Fruit fly (Drosophila melanogaster): Measurements from ENCODE around the gene Polr2A.

Polr2A gene

DNA sequence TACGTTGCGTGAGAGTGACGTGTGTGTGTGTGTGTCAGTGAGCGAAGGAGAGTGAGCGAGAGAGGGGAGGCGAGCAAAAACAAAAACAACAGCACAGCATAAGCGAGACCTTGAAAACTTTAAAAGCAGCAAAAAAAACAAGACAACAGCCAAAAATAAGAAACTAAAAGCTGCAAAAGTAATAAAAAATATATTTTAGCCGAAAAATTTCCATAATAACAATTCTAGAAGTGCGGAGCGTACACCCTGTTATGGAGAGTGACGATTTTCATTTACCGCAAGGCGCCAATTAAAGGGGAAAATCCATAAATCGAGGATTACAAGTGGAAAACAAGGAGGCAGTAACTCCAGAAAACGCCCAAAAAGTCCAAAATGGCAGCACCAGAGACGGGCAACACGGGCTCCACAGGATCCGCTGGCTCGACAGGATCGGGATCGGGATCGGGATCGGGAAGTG is 46.4 kb upstream of the Polr2A start:
- no peak for TF ChIP-seq Dif (GFP tag; optimal IDR thresholded peaks at IDR 0.05; ENCODE audit: partially characterized antibody)
- no peak for TF ChIP-seq Hr83 (GFP tag; optimal IDR thresholded peaks at IDR 0.05; ENCODE audit: poor library complexity, severe bottlenecking)
- no peak for TF ChIP-seq OdsH (GFP tag; optimal IDR thresholded peaks at IDR 0.05)
- no peak for TF ChIP-seq dsf (GFP tag; optimal IDR thresholded peaks at IDR 0.05; ENCODE audit: borderline replicate concordance)
- no peak for TF ChIP-seq N (GFP tag; optimal IDR thresholded peaks at IDR 0.05)
- TF ChIP-seq sv (GFP tag; optimal IDR thresholded peaks at IDR 0.05), result no peak
- no peak for TF ChIP-seq GATAd (GFP tag; optimal IDR thresholded peaks at IDR 0.05)
- TF ChIP-seq lola (GFP tag; optimal IDR thresholded peaks at IDR 0.05), result no peak
- no peak for TF ChIP-seq jim (GFP tag; optimal IDR thresholded peaks at IDR 0.05)
- TF ChIP-seq fru (GFP tag; optimal IDR thresholded peaks at IDR 0.05), result no peak
- no peak for TF ChIP-seq psq (GFP tag; optimal IDR thresholded peaks at IDR 0.05)
- TF ChIP-seq CrebA (GFP tag; optimal IDR thresholded peaks at IDR 0.05; ENCODE audit: borderline replicate concordance), result no peak
- TF ChIP-seq Hnf4 (GFP tag; optimal IDR thresholded peaks at IDR 0.05), result no peak
- no peak for TF ChIP-seq Dfd (GFP tag; optimal IDR thresholded peaks at IDR 0.05)
- TF ChIP-seq CG9705 (GFP tag; optimal IDR thresholded peaks at IDR 0.05), result no peak
- no peak for TF ChIP-seq HLH106 (tag; optimal IDR thresholded peaks at IDR 0.05)
- TF ChIP-seq br (GFP tag; optimal IDR thresholded peaks at IDR 0.05), result no peak
- no peak for TF ChIP-seq Myc (optimal IDR thresholded peaks at IDR 0.05)
- no peak for TF ChIP-seq tai (GFP tag; optimal IDR thresholded peaks at IDR 0.05)
- no peak for TF ChIP-seq Sp1 (GFP tag; optimal IDR thresholded peaks at IDR 0.05)

DNA sequence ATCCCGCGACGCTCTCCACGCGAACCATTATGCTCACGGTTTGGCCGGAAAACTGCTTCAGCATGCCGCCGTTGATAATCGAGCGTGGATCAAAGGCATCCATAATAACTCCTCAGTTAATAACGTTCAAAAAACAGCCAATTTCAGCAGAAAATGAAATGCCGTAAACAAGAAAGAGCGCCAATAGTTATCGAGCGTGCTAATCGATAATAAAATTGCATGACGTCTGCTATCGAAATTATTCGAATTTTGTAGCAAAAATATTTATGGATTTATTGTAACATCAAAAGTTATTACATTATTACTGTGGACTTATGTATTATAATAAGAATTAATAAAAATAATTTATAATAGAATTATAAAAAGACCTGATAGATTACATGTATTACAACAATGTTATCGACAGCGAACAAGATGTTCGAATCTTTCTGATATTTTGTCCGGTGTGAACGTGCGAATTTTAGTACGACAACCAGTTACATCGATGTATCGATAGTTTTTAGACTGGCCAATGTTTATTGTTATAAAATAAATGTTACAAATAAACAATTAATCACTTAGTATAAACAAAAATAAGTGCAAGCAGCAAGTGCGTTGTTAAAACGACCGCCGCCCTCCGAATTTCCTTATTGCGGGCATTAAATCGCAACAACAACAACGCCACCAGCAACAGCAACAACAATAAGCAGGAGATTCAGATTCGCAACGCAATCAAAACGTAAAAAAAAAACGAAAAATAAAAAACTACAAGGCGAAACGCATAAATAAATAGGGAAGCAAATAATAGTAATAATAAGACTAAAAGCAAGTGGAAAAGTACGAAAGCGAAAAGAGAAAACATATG is 45.7 kb upstream of the Polr2A start, which contains the start of the genes RPA3 and Met:
Gene RPA3 (minus strand): TSS at position 189 of the 844 bp plus-strand sequence.
Gene Met (plus strand): TSS at position 473 of the 844 bp plus-strand sequence.
- TF ChIP-seq OdsH (GFP tag; optimal IDR thresholded peaks at IDR 0.05) (no peak), rgr (GFP tag; optimal IDR thresholded peaks at IDR 0.05) (no peak), Vsx2 (GFP tag; optimal IDR thresholded peaks at IDR 0.05; ENCODE audit: partially characterized antibody) (no peak), Myc (optimal IDR thresholded peaks at IDR 0.05) (no peak), woc (GFP tag; optimal IDR thresholded peaks at IDR 0.05) (no peak), dl (GFP tag; optimal IDR thresholded peaks at IDR 0.05; ENCODE audit: insufficient read depth in 1 of 2, partially characterized antibody in 2 of 2) (no peak), fru (GFP tag; optimal IDR thresholded peaks at IDR 0.05) (no peak), CrebA (GFP tag; optimal IDR thresholded peaks at IDR 0.05; ENCODE audit: borderline replicate concordance) (no peak), br (GFP tag; optimal IDR thresholded peaks at IDR 0.05) (no peak), h (GFP tag; optimal IDR thresholded peaks at IDR 0.05) (no peak)

DNA sequence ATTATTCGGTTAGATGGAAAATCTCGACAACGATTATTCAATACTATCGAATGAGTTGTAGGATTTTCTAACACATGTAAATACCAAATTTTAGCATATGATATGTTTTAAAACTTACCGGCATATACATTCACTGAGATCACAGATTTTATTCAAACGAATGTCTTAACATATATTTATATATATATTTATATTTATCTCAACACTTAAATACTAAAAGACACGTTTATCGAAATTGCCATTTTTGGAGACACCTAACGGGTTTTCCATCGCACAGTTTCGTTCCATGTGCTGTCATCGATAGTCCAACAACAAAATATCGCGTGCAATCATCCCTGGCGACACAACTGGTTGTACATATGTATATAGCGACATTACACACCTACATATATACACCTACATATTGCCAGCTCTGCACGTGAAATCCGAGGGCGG is 41.5 kb upstream of the Polr2A start, which contains the start of the genes CG2247 and CG1703:
Gene CG2247 (minus strand): TSS at position 8 of the 435 bp plus-strand sequence.
Gene CG1703 (plus strand): TSS at position 283 of the 435 bp plus-strand sequence.
- no peak for TF ChIP-seq CG32264 (GFP tag; optimal IDR thresholded peaks at IDR 0.05)
- peak; percentile 25 for TF ChIP-seq Myc (optimal IDR thresholded peaks at IDR 0.05)

DNA sequence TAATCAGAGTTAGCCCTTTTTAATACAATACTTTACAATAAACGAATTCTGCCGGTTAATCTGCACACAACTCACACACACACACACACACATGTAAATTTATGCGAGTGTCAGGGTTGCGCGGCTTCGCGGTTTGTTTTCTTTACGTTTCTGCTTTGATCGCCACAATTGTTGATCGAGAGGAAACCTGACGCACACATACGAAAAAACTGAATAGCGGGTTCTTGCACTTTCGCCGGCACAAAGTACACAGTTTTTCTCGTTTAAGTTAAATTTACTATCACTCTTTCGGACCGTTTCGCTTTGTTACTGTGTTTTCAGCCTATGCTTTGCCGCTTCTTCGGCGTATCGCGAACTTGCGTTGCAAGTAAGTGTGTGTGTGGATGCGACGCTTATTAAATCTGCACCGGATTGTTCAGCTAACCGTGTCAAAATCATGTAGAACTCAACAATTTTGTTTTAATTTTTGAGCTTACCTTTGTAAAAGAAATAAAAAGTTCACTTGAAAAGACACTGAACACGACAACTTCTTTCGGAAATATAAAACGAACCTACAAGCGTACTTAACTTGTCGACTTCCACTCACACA is 41.0 kb upstream of the Polr2A start:
- peak; percentile 62 for TF ChIP-seq psq (GFP tag; optimal IDR thresholded peaks at IDR 0.05)
- TF ChIP-seq usp (GFP tag; optimal IDR thresholded peaks at IDR 0.05), result no peak
- TF ChIP-seq sage (GFP tag; optimal IDR thresholded peaks at IDR 0.05), result no peak
- no peak for TF ChIP-seq pan (optimal IDR thresholded peaks at IDR 0.05)
- no peak for TF ChIP-seq OdsH (GFP tag; optimal IDR thresholded peaks at IDR 0.05)
- no peak for TF ChIP-seq CG32264 (GFP tag; optimal IDR thresholded peaks at IDR 0.05)
- TF ChIP-seq woc (GFP tag; optimal IDR thresholded peaks at IDR 0.05), result no peak

DNA sequence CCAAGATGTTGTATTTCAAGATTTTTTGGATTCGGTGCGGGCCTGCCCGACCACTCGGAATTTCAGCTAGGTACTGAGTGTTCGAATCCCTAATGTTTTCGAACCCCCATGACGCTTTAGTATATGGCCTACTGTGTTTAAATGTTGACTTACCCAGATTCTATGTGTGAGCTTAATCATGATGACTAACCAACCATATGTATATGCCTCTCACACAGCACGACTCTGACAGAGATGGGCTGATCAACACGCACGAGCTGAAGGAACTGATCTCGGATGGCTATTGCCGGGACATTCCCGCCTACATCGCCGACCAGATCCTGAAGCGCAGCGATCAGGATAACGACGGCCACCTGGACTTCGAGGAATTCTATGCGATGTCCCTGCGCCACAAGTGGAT is 34.0 kb upstream of the Polr2A start, which contains the start of gene CG2533:
Gene CG2533 (minus strand): TSS at position 101 of the 400 bp plus-strand sequence.
- no peak for TF ChIP-seq OdsH (GFP tag; optimal IDR thresholded peaks at IDR 0.05)
- no peak for TF ChIP-seq woc (GFP tag; optimal IDR thresholded peaks at IDR 0.05)
- TF ChIP-seq Rel (GFP tag; optimal IDR thresholded peaks at IDR 0.05), result no peak
- no peak for TF ChIP-seq Rel (tag; optimal IDR thresholded peaks at IDR 0.05)
- TF ChIP-seq Jra (GFP tag; optimal IDR thresholded peaks at IDR 0.05), result no peak
- TF ChIP-seq N (GFP tag; optimal IDR thresholded peaks at IDR 0.05), result no peak
- TF ChIP-seq Mio (GFP tag; optimal IDR thresholded peaks at IDR 0.05), result no peak
- TF ChIP-seq CG32264 (GFP tag; optimal IDR thresholded peaks at IDR 0.05), result no peak
- no peak for TF ChIP-seq Sp1 (GFP tag; optimal IDR thresholded peaks at IDR 0.05)
- TF ChIP-seq CrebA (GFP tag; optimal IDR thresholded peaks at IDR 0.05; ENCODE audit: borderline replicate concordance), result no peak
- no peak for TF ChIP-seq usp (GFP tag; optimal IDR thresholded peaks at IDR 0.05)
- no peak for TF ChIP-seq Dfd (GFP tag; optimal IDR thresholded peaks at IDR 0.05)
